Fruit fly (Drosophila melanogaster) S2 (cell line): ENCODE data around the gene trbd.

Experiments
- CG8478 ChIP-seq: fragments of >200 bp; optimal IDR thresholded peaks from 2 replicates; lab custom pipeline; 2018
- CTCF ChIP-seq, 2 experiments: fragments of >200 bp; optimal IDR thresholded peaks; 2 replicates each; lab custom pipeline; 2018

DNA sequence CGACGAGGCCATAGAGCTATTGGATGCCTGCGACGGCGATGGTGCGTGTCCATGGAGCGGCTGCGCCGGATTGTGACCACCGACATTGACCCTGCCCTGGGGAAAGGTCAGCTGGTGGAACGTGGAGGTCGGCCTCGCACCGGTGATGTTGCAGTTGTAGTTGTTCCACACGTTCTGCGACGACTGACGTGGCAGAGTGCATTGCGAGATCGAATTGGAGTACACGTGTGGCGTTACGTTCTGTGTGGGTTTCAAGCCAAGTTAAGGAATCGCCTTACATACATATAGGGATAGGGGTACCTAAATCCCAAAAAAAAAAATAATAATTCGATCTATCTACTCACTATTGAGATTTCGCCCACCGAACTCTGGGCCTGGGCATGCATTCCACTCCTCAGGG, 24.3 kb upstream of the trbd start:
- no peak for TF ChIP-seq CTCF (optimal IDR thresholded peaks at IDR 0.05; lab: Kevin White, UChicago)
- TF ChIP-seq CG8478 (lab: Kevin White, UChicago), result no peak
